Worm (Caenorhabditis elegans): Measurements from ENCODE around the gene C18H9.6.

C18H9.6 gene

DNA sequence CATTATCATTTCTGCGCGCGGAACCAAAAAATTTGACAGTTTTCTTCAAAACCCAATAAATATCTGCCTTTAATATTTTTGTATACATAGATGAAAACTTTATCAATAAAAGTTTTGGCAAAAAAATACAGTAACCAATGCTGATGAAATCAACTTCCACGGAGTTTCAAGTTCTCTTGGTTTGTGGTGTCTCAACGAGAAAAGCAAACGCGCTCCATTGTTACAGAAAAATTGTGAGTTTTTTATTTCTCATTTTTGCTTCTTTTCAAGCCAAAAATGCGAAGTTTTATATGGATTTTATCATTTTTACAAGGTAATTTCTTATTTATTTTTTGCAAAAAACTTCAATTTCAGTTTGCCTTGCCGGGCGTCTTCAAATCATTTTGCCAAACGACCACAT, 33.2 kb upstream of the C18H9.6 start, which contains the start of gene T14B4.3 (continued):
- TF ChIP-seq ztf-26 (tag; optimal IDR thresholded peaks at IDR 0.05) (no peak), ceh-79 (tag; optimal IDR thresholded peaks at IDR 0.05) (no peak), hsf-1 (GFP tag; IDR thresholded peaks at IDR 0.05) (no peak), xnd-1 (tag; optimal IDR thresholded peaks at IDR 0.05) (no peak), ama-1 (optimal IDR thresholded peaks at IDR 0.05) (no peak), ama-1 (GFP tag; optimal IDR thresholded peaks at IDR 0.05) (no peak), mcd-1 (GFP tag; IDR thresholded peaks at IDR 0.05) (peak; percentile 92), ZK185.1 (tag; optimal IDR thresholded peaks at IDR 0.05; ENCODE audit: poor library complexity, severe bottlenecking) (peak; percentile 24), dox-1 (GFP tag; IDR thresholded peaks at IDR 0.05) (no peak; the same call in 1 of the 2 replicates), T07F8.4 (tag; optimal IDR thresholded peaks at IDR 0.05) (no peak), snpc-4 (GFP tag; optimal IDR thresholded peaks at IDR 0.05) (no peak), snpc-4 (tag; optimal IDR thresholded peaks at IDR 0.05) (peak in 1 of 4 experiments; percentile 20), D2030.7 (GFP tag; IDR thresholded peaks at IDR 0.05) (peak; percentile 50), ztf-18 (tag; optimal IDR thresholded peaks at IDR 0.05) (peak; percentile 32), tbp1 (GFP tag; optimal IDR thresholded peaks at IDR 0.05) (no peak), Y95B8A.8 (GFP tag; IDR thresholded peaks at IDR 0.05) (no peak), hmg-1.2 (GFP tag; IDR thresholded peaks at IDR 0.05) (peak; percentile 64), F33H1.4 (GFP tag; IDR thresholded peaks at IDR 0.05) (peak; percentile 25; the same call in 1 of the 2 replicates), zfh-2 (GFP tag; conservative IDR thresholded peaks at IDR 0.05) (no peak), F23B12.7 (tag; optimal IDR thresholded peaks at IDR 0.05; ENCODE audit: insufficient read depth) (peak; percentile 78), attf-3 (GFP tag; conservative IDR thresholded peaks at IDR 0.05) (peak; percentile 56; the same call in 1 of the 2 replicates), snpc-3.4 (tag; optimal IDR thresholded peaks at IDR 0.05) (peak; percentile 20), nfya-1 (tag; optimal IDR thresholded peaks at IDR 0.05; ENCODE audit: borderline replicate concordance, insufficient read depth) (no peak), die-1 (tag; optimal IDR thresholded peaks at IDR 0.05) (no peak), lir-1 (GFP tag; conservative IDR thresholded peaks at IDR 0.05) (0 out of 2 replicates have a peak, but pooled peaks have one; percentile 24), rpc-1 (optimal IDR thresholded peaks at IDR 0.05) (no peak), rpc-1 (tag; optimal IDR thresholded peaks at IDR 0.05) (no peak), egl-44 (GFP tag; IDR thresholded peaks at IDR 0.05) (no peak), pha-4 (tag; optimal IDR thresholded peaks at IDR 0.05) (no peak), nhr-90 (tag; optimal IDR thresholded peaks at IDR 0.05) (no peak), unc-62 (GFP tag; optimal IDR thresholded peaks at IDR 0.05) (no peak), C06A6.2 (GFP tag; conservative IDR thresholded peaks at IDR 0.05) (no peak), sptf-2 (GFP tag; optimal IDR thresholded peaks at IDR 0.05) (no peak), sdz-38 (tag; optimal IDR thresholded peaks at IDR 0.05) (no peak), attf-5 (GFP tag; optimal IDR thresholded peaks at IDR 0.05) (peak; percentile 67), let-607 (tag; optimal IDR thresholded peaks at IDR 0.05) (no peak), K12H6.12 (tag; optimal IDR thresholded peaks at IDR 0.05) (peak; percentile 22), snpc-1.1 (tag; optimal IDR thresholded peaks at IDR 0.05; ENCODE audit: insufficient read depth) (no peak), hlh-26 (GFP tag; conservative IDR thresholded peaks at IDR 0.05) (no peak), lin-35 (GFP tag; optimal IDR thresholded peaks at IDR 0.05) (no peak), unc-130 (GFP tag; optimal IDR thresholded peaks at IDR 0.05) (peak; percentile 38)
